Worm (Caenorhabditis elegans) whole organism, L1 larva: Measurements from ENCODE around the gene aakb-1.

Source experiments
- ama-1 ChIP-seq: fragments of 150-350 bp; optimal IDR thresholded peaks from 2 replicates; lab custom pipeline; 2014
- blmp-1 ChIP-seq: fragments of 150-350 bp; optimal IDR thresholded peaks from 2 replicates; lab custom pipeline; 2014; ENCODE audit warnings: missing biosample characterization, missing genetic modification characterization
- egl-27 ChIP-seq, 2 experiments: fragments of 150-350 bp in 1 of 2; sonication (generic microtip); optimal IDR thresholded peaks; 3 replicates each; lab custom pipeline; 2017 to 2018; ENCODE audit warnings: missing biosample characterization in 2 of 2, missing genetic modification characterization in 2 of 2, missing genetic modification reagents in 2 of 2
- lin-15B ChIP-seq: fragments of 150-350 bp; sonication (generic microtip); optimal IDR thresholded peaks from 3 replicates; lab custom pipeline; 2014; ENCODE audit warnings: missing biosample characterization, missing genetic modification characterization
- lir-3 ChIP-seq: sonication (generic microtip); optimal IDR thresholded peaks from 2 replicates; lab custom pipeline; 2016; ENCODE audit warnings: mild to moderate bottlenecking, missing genetic modification characterization, moderate library complexity, missing compliant biosample characterization; ENCODE audit not compliant: poor library complexity
- mdl-1 ChIP-seq, 2 experiments: fragments of 150-350 bp; optimal IDR thresholded peaks; 2 replicates each; lab custom pipeline; 2014 to 2017; ENCODE audit warnings: missing biosample characterization in 2 of 2, missing genetic modification characterization in 2 of 2, inconsistent platforms in 1 of 2
- sox-4 ChIP-seq: sonication (generic microtip); optimal IDR thresholded peaks from 2 replicates; lab custom pipeline; 2016; ENCODE audit warnings: missing genetic modification characterization, missing compliant biosample characterization

DNA sequence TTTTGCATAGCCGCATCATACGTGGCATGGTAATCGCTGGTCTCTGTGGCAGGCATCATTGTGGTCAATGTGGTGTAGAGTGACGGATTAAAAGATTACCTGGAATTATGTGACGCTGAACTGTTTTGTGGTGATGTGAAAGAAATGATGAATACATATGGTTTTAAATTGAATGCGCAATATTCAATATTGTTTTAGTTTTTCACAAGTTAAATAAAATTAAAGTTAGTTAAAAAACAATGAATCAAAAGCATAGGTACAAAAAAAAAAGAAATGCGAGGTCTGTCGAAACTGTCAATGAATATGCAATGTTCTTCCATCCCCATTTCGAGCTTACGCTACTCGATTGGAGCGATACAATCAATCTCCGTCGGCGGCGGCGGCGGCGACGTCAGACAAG lies 43.7 kb upstream of the aakb-1 start, which contains the start of gene K02D3.2:
- TF ChIP-seq lir-3 (tag; lab: Kevin White, UChicago) (no peak), lin-15B (tag; lab: Kevin White, UChicago) (no peak), blmp-1 (tag; lab: Kevin White, UChicago) (no peak), sox-4 (no peak), egl-27 (tag; optimal IDR thresholded peaks at IDR 0.05; lab: Kevin White, UChicago) (no peak), mdl-1 (tag; optimal IDR thresholded peaks at IDR 0.05; lab: Kevin White, UChicago) (no peak), ama-1 (lab: Kevin White, UChicago) (no peak)
